ENCODE assay signal across 3 fruit fly cellular contexts in the genomic region with DNA sequence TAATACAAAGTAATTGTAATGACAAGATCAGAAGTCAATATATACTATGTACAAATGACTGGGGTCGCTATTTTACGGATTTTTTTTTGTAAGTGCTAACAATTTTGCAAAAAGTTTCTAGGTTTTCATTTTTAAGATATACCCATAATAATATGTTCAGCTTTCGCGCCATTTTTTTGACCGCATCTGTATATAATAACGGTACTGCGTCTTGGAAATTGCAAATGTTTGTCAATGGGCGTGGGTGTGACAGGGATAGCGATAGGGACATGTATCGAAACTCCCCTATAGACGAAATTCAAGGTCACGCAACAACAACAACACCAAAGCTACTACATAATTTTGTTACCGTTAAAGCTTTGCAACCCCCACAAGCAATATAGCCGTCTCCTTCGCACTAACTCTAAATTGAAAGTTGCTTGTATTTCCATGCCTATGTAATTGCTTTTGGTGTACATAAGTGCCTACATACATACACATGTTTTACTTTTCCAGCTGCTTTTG.
TF ChIP-seq lines count a peak whose summit lies in the region.

No protein-coding gene starts in this region.

- no peak for TF ChIP-seq CTCF in whole organism, embryonic (GFP tag; optimal IDR thresholded peaks at IDR 0.05; lab: Kevin White, UChicago)

TF ChIP-seq in whole organism, adult, 20 proteins besides CTCF, POLR2A, EP300 and RAD21:
- TF ChIP-seq kay (GFP tag; lab: Kevin White, UChicago; ENCODE audit: borderline replicate concordance) (no peak), tj (GFP tag; optimal IDR thresholded peaks at IDR 0.05; lab: Kevin White, UChicago) (no peak), ovo (GFP tag; optimal IDR thresholded peaks at IDR 0.05; lab: Kevin White, UChicago) (peak; percentile 93), pad (GFP tag; optimal IDR thresholded peaks at IDR 0.05; lab: Kevin White, UChicago) (peak; percentile 98)

TF ChIP-seq in whole organism, embryonic, 481 proteins besides CTCF, POLR2A, EP300 and RAD21 (continues in another document):
- TF ChIP-seq CG13123 (GFP tag; optimal IDR thresholded peaks at IDR 0.05; lab: Kevin White, UChicago) (no peak), Atf3 (GFP tag; optimal IDR thresholded peaks at IDR 0.05; lab: Kevin White, UChicago) (no peak), CG12299 (tag; optimal IDR thresholded peaks at IDR 0.05; lab: Kevin White, UChicago) (no peak), Ravus (GFP tag; IDR thresholded peaks at IDR 0.05; lab: Robert Waterston, UW) (no peak), CG18619 (GFP tag; optimal IDR thresholded peaks at IDR 0.05; lab: Kevin White, UChicago) (peak; percentile 6), amos (GFP tag; IDR thresholded peaks at IDR 0.05; lab: Robert Waterston, UW; ENCODE audit: partially characterized antibody) (no peak), CG9817 (tag; optimal IDR thresholded peaks at IDR 0.05; lab: Kevin White, UChicago) (no peak), CG31224 (GFP tag; IDR thresholded peaks at IDR 0.05; lab: Robert Waterston, UW) (no peak), Dip3 (GFP tag; optimal IDR thresholded peaks at IDR 0.05; lab: Kevin White, UChicago) (no peak), D19A (tag; optimal IDR thresholded peaks at IDR 0.05; lab: Kevin White, UChicago) (no peak), NC2β (GFP tag; optimal IDR thresholded peaks at IDR 0.05; lab: Kevin White, UChicago) (no peak), grau (tag; optimal IDR thresholded peaks at IDR 0.05; lab: Kevin White, UChicago) (no peak), scrt (GFP tag; optimal IDR thresholded peaks at IDR 0.05; lab: Kevin White, UChicago) (peak; percentile 4), schlank (tag; optimal IDR thresholded peaks at IDR 0.05; lab: Kevin White, UChicago) (no peak), Fer1 (GFP tag; optimal IDR thresholded peaks at IDR 0.05; lab: Kevin White, UChicago) (peak; percentile 19), CG13624 (GFP tag; optimal IDR thresholded peaks at IDR 0.05; lab: Kevin White, UChicago) (peak; percentile 82), gem (tag; optimal IDR thresholded peaks at IDR 0.05; lab: Kevin White, UChicago) (peak; percentile 2), pum (GFP tag; optimal IDR thresholded peaks at IDR 0.05; lab: Kevin White, UChicago) (no peak), eve (GFP tag; optimal IDR thresholded peaks at IDR 0.05; lab: Kevin White, UChicago) (no peak), ash1 (GFP tag; optimal IDR thresholded peaks at IDR 0.05; lab: Kevin White, UChicago) (no peak), lilli (GFP tag; optimal IDR thresholded peaks at IDR 0.05; lab: Kevin White, UChicago) (peak; percentile 29), CG43689 (GFP tag; IDR thresholded peaks at IDR 0.05; lab: Robert Waterston, UW) (no peak), CG1647 (GFP tag; optimal IDR thresholded peaks at IDR 0.05; lab: Kevin White, UChicago) (no peak), Dip2 (GFP tag; IDR thresholded peaks at IDR 0.05; lab: Robert Waterston, UW) (no peak), CG18599 (GFP tag; optimal IDR thresholded peaks at IDR 0.05; lab: Kevin White, UChicago) (peak; percentile 15), BEAF-32 (GFP tag; optimal IDR thresholded peaks at IDR 0.05; lab: Kevin White, UChicago) (no peak), CG12391 (tag; optimal IDR thresholded peaks at IDR 0.05; lab: Kevin White, UChicago) (peak; percentile 10), Sry-β (GFP tag; optimal IDR thresholded peaks at IDR 0.05; lab: Kevin White, UChicago) (no peak), CG6654 (GFP tag; optimal IDR thresholded peaks at IDR 0.05; lab: Kevin White, UChicago) (no peak), so (GFP tag; IDR thresholded peaks at IDR 0.05; lab: Robert Waterston, UW) (no peak), CG17829 (tag; optimal IDR thresholded peaks at IDR 0.05; lab: Kevin White, UChicago) (no peak), sens (GFP tag; lab: Kevin White, UChicago) (peak; percentile 9), Hmr (GFP tag; optimal IDR thresholded peaks at IDR 0.05; lab: Kevin White, UChicago) (peak; percentile 22), CG34224 (GFP tag; IDR thresholded peaks at IDR 0.05; lab: Robert Waterston, UW; ENCODE audit: partially characterized antibody) (no peak), CG10274 (GFP tag; optimal IDR thresholded peaks at IDR 0.05; lab: Kevin White, UChicago) (no peak), rib (GFP tag; IDR thresholded peaks at IDR 0.05; lab: Robert Waterston, UW) (no peak), C15 (GFP tag; IDR thresholded peaks at IDR 0.05; lab: Robert Waterston, UW) (no peak), Dref (GFP tag; IDR thresholded peaks at IDR 0.05; lab: Robert Waterston, UW) (no peak), CG32532 (GFP tag; IDR thresholded peaks at IDR 0.05; lab: Robert Waterston, UW) (peak; percentile 25; the same call in 1 of the 2 replicates), CG12219 (GFP tag; optimal IDR thresholded peaks at IDR 0.05; lab: Kevin White, UChicago) (no peak), en (GFP tag; optimal IDR thresholded peaks at IDR 0.05; lab: Kevin White, UChicago) (no peak), cato (GFP tag; optimal IDR thresholded peaks at IDR 0.05; lab: Kevin White, UChicago; ENCODE audit: borderline replicate concordance) (no peak)

TF ChIP-seq in whole organism, prepupa, 60 proteins besides CTCF, POLR2A, EP300 and RAD21:
- TF ChIP-seq Eip78C (GFP tag; lab: Kevin White, UChicago) (peak; percentile 61), CG6163 (GFP tag; IDR thresholded peaks at IDR 0.05; lab: Robert Waterston, UW) (no peak)
